Fruit fly (Drosophila melanogaster): Measurements from ENCODE around the gene CG3191.

dm6 chrX:2283470-2283869 lies 31.7 kb upstream of the CG3191 start:
- TF ChIP-seq CG8478 (optimal IDR thresholded peaks at IDR 0.05) (no peak), CTCF (optimal IDR thresholded peaks at IDR 0.05) (no peak)
